Fruit fly (Drosophila melanogaster): Measurements from ENCODE around the gene Ccdc56.
A peak's percentile ranks its signal among the peaks of the same experiment; 100 is the strongest.

The Ccdc56 gene

DNA sequence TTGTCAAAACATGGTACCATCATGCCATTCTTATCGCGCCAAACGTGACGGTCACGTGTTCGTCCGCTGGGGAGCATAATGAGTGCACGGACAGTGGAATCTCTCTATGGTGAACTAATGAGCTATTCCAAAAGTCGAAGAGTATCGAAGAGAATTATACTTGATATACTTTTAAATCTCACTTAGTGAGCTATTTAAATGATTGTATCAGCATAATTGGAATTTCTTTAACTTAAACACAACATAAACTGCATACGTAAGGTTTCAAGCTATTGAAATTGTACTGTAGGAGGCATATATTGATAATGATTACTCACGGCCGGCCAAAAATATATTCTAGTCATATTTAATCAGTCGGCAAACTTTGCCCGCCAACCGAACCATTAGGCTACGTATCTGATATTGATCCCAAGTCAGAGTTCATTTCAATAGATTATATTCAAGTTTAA lies 12.7 kb downstream of the Ccdc56 start (continued):
- no peak for TF ChIP-seq usp (GFP tag; optimal IDR thresholded peaks at IDR 0.05)
- TF ChIP-seq tai (GFP tag; optimal IDR thresholded peaks at IDR 0.05): no peak
- no peak for TF ChIP-seq Myc (optimal IDR thresholded peaks at IDR 0.05)
- TF ChIP-seq Jra (GFP tag; optimal IDR thresholded peaks at IDR 0.05): peak; percentile 43
- no peak for TF ChIP-seq GATAd (GFP tag; optimal IDR thresholded peaks at IDR 0.05)
- TF ChIP-seq Rel (GFP tag; optimal IDR thresholded peaks at IDR 0.05): no peak
- TF ChIP-seq Rel (tag; optimal IDR thresholded peaks at IDR 0.05): no peak
- no peak for TF ChIP-seq dmrt93B (GFP tag; optimal IDR thresholded peaks at IDR 0.05)
- peak; percentile 45 for TF ChIP-seq HLH106 (tag; optimal IDR thresholded peaks at IDR 0.05)
- TF ChIP-seq Sp1 (GFP tag; optimal IDR thresholded peaks at IDR 0.05): no peak
- TF ChIP-seq psq (GFP tag; optimal IDR thresholded peaks at IDR 0.05): peak; percentile 5
- no peak for TF ChIP-seq jim (GFP tag; optimal IDR thresholded peaks at IDR 0.05)
- no peak for TF ChIP-seq pan (optimal IDR thresholded peaks at IDR 0.05)

DNA sequence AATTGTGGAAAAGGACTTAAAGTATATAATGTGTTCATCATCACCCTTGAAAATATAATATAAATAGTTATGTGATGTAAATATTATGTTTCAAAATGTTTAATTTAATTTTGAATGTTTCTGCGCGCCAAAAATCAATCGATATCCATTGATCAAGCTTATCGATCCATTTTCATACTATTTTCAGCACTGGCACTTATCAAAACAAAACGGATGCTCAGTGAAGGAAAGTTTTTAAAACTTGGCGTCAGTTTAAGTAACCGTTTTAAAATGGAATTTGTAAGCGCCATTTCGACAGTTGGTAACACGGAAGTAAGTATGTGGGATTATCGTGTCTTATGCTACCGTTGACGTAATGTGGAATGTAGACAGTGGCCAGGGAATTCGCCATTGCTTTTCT lies 19.4 kb downstream of the Ccdc56 start, which contains the start of gene sunn:
Gene sunn (plus strand): TSS at position 202 of the 400 bp plus-strand sequence.
- TF ChIP-seq Myc (optimal IDR thresholded peaks at IDR 0.05): no peak
- TF ChIP-seq HLH106 (tag; optimal IDR thresholded peaks at IDR 0.05): no peak
- no peak for TF ChIP-seq Jra (GFP tag; optimal IDR thresholded peaks at IDR 0.05)
- no peak for TF ChIP-seq woc (GFP tag; optimal IDR thresholded peaks at IDR 0.05)
- no peak for TF ChIP-seq brk (GFP tag; optimal IDR thresholded peaks at IDR 0.05)
- TF ChIP-seq sv (GFP tag; optimal IDR thresholded peaks at IDR 0.05): no peak
- no peak for TF ChIP-seq dsf (GFP tag; optimal IDR thresholded peaks at IDR 0.05; ENCODE audit: borderline replicate concordance)
- no peak for TF ChIP-seq br (GFP tag; optimal IDR thresholded peaks at IDR 0.05)
- TF ChIP-seq lola (GFP tag; optimal IDR thresholded peaks at IDR 0.05): no peak
- no peak for TF ChIP-seq Hnf4 (GFP tag; optimal IDR thresholded peaks at IDR 0.05)
- no peak for TF ChIP-seq CrebA (GFP tag; optimal IDR thresholded peaks at IDR 0.05; ENCODE audit: borderline replicate concordance)
- no peak for TF ChIP-seq tai (GFP tag; optimal IDR thresholded peaks at IDR 0.05)
- TF ChIP-seq jim (GFP tag; optimal IDR thresholded peaks at IDR 0.05): no peak

DNA sequence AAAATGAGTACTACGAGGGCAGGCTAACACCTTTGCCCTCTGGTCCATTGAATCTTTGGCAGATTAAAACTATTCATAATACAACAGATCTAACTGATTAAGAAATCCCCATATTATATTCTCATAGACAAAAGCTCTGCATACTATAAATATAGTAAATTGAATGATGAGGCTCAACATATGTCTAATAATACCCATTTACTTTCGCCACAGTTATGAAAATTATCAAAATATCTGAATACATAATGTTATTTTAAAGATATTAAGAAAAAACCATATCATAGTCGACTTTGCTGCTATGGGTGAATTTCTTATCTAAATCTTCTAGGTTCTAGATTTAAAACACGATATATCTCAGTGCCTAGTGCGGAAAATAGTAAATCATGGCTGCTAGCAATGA lies 23.1 kb downstream of the Ccdc56 start, which contains the start of gene CG32087:
Gene CG32087 (plus strand): TSS at position 301 of the 400 bp plus-strand sequence.
- TF ChIP-seq CG32264 (GFP tag; optimal IDR thresholded peaks at IDR 0.05): no peak
- TF ChIP-seq Dfd (GFP tag; optimal IDR thresholded peaks at IDR 0.05): no peak
- TF ChIP-seq woc (GFP tag; optimal IDR thresholded peaks at IDR 0.05): no peak
- no peak for TF ChIP-seq rgr (GFP tag; optimal IDR thresholded peaks at IDR 0.05)
- TF ChIP-seq Abd-B (GFP tag; optimal IDR thresholded peaks at IDR 0.05): no peak
- no peak for TF ChIP-seq OdsH (GFP tag; optimal IDR thresholded peaks at IDR 0.05)
- TF ChIP-seq dmrt93B (GFP tag; optimal IDR thresholded peaks at IDR 0.05): no peak
- no peak for TF ChIP-seq HLH106 (tag; optimal IDR thresholded peaks at IDR 0.05)
- no peak for TF ChIP-seq dl (GFP tag; optimal IDR thresholded peaks at IDR 0.05; ENCODE audit: insufficient read depth in 1 of 2, partially characterized antibody in 2 of 2)
- no peak for TF ChIP-seq Jra (GFP tag; optimal IDR thresholded peaks at IDR 0.05)
- no peak for TF ChIP-seq N (GFP tag; optimal IDR thresholded peaks at IDR 0.05)
- no peak for TF ChIP-seq sage (GFP tag; optimal IDR thresholded peaks at IDR 0.05)
- no peak for TF ChIP-seq foxo (GFP tag; optimal IDR thresholded peaks at IDR 0.05)
- TF ChIP-seq ey (GFP tag; optimal IDR thresholded peaks at IDR 0.05): no peak
- TF ChIP-seq fru (GFP tag; optimal IDR thresholded peaks at IDR 0.05): no peak
- no peak for TF ChIP-seq lola (GFP tag; optimal IDR thresholded peaks at IDR 0.05)
- TF ChIP-seq h (GFP tag; optimal IDR thresholded peaks at IDR 0.05): no peak

DNA sequence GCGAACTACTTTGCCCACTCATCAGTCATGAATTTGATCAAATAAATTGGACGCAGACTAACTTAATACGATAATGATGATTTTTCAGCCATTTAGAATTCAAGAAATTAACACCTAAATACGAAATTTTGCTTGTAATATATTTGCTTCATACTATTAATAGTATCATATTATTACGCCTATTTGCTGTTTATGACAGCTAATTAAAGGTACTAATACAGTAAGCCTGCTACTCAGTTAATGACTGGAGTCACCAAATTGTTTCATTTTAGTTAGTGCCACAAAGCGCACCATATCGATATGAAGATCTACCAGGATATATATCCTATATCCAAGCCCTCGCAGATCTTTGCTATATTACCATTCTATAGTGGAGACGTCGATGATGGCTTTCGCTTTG lies 42.2 kb downstream of the Ccdc56 start, which contains the start of gene Gr68a:
Gene Gr68a (plus strand): TSS at position 301 of the 400 bp plus-strand sequence.
- no peak for TF ChIP-seq dsf (GFP tag; optimal IDR thresholded peaks at IDR 0.05; ENCODE audit: borderline replicate concordance)
- no peak for TF ChIP-seq foxo (GFP tag; optimal IDR thresholded peaks at IDR 0.05)
- no peak for TF ChIP-seq CG9705 (GFP tag; optimal IDR thresholded peaks at IDR 0.05)
- no peak for TF ChIP-seq Sp1 (GFP tag; optimal IDR thresholded peaks at IDR 0.05)
- no peak for TF ChIP-seq sv (GFP tag; optimal IDR thresholded peaks at IDR 0.05)
- TF ChIP-seq Abd-B (GFP tag; optimal IDR thresholded peaks at IDR 0.05): no peak
- no peak for TF ChIP-seq Hr83 (GFP tag; optimal IDR thresholded peaks at IDR 0.05; ENCODE audit: poor library complexity, severe bottlenecking)
- no peak for TF ChIP-seq dl (GFP tag; optimal IDR thresholded peaks at IDR 0.05; ENCODE audit: insufficient read depth in 1 of 2, partially characterized antibody in 2 of 2)
- TF ChIP-seq dmrt93B (GFP tag; optimal IDR thresholded peaks at IDR 0.05): no peak
- no peak for TF ChIP-seq rgr (GFP tag; optimal IDR thresholded peaks at IDR 0.05)
- no peak for TF ChIP-seq br (GFP tag; optimal IDR thresholded peaks at IDR 0.05)
- no peak for TF ChIP-seq OdsH (GFP tag; optimal IDR thresholded peaks at IDR 0.05)
- no peak for TF ChIP-seq Mio (GFP tag; optimal IDR thresholded peaks at IDR 0.05)
- no peak for TF ChIP-seq HLH106 (tag; optimal IDR thresholded peaks at IDR 0.05)
- no peak for TF ChIP-seq psq (GFP tag; optimal IDR thresholded peaks at IDR 0.05)
- no peak for TF ChIP-seq Hnf4 (GFP tag; optimal IDR thresholded peaks at IDR 0.05)

All from whole organism, wandering third instar larva.